Worm (Caenorhabditis elegans): Measurements from ENCODE around the gene C54G10.1.

C54G10.1 gene

DNA sequence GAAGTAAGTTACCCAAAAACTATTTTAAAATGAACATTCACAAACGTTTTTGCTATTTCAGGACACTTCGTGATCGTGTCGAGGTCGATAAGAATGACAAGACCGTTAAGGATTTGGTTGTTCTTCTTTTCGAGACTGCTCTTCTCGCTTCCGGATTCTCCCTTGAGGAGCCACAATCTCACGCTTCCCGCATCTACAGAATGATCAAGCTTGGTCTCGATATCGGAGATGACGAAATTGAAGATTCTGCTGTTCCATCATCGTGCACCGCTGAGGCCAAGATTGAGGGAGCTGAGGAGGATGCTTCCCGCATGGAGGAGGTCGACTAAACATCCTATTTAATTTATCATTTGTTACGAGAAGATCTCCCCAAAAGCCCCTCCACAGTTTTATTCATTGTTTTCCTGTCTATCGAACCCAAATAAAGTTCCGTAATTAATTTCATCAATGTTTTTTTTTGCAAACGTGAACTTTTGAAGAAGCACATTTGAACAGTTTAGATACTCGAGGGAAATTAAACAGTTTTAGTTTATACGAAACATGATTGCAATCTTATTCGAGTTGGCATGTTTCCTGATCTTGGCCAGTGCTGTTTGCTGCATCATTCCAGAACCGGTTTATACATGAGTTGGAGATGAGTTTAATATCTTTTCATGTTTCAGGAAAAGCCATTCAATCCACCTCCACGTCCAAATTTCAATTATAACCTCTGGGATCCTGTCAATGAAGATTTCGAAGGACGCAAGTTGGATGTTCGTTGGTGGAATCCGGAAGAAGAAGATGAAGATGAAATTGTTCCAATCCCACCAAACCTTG lies 47.4 kb downstream of the C54G10.1 start, which contains the start of gene C47E8.11 (continued):
- TF ChIP-seq ZK546.5 (tag; optimal IDR thresholded peaks at IDR 0.05): no peak
- peak; percentile 80 for TF ChIP-seq mep-1 (tag; optimal IDR thresholded peaks at IDR 0.05)
- no peak for TF ChIP-seq snpc-4 (tag; optimal IDR thresholded peaks at IDR 0.05)
- peak; percentile 65 for TF ChIP-seq dve-1 (tag; optimal IDR thresholded peaks at IDR 0.05; ENCODE audit: insufficient read depth)
- peak; percentile 39 for TF ChIP-seq hmg-1.1 (GFP tag; IDR thresholded peaks at IDR 0.05)
- TF ChIP-seq nhr-25 (tag; optimal IDR thresholded peaks at IDR 0.05; ENCODE audit: borderline replicate concordance, insufficient read depth): no peak
- peak; percentile 64 for TF ChIP-seq T20F7.1 (GFP tag; optimal IDR thresholded peaks at IDR 0.05)
- peak; percentile 13 for TF ChIP-seq nhr-48 (tag; optimal IDR thresholded peaks at IDR 0.05)
- peak; percentile 71 for TF ChIP-seq ama-1 (optimal IDR thresholded peaks at IDR 0.05)
- TF ChIP-seq hlh-11 (tag; optimal IDR thresholded peaks at IDR 0.05): peak; percentile 58
- TF ChIP-seq dpl-1 (GFP tag; optimal IDR thresholded peaks at IDR 0.05): peak; percentile 9
- TF ChIP-seq aha-1 (tag): peak; percentile 98
- no peak for TF ChIP-seq nhr-77 (tag; optimal IDR thresholded peaks at IDR 0.05)
- peak in 1 of 2 experiments; percentile 87 for TF ChIP-seq lsy-2 (tag; optimal IDR thresholded peaks at IDR 0.05)
- no peak for TF ChIP-seq D1046.2 (GFP tag; IDR thresholded peaks at IDR 0.05)
- peak; percentile 77 for TF ChIP-seq T26A8.4 (GFP tag; IDR thresholded peaks at IDR 0.05)
- TF ChIP-seq gei-8 (GFP tag; optimal IDR thresholded peaks at IDR 0.05): no peak

DNA sequence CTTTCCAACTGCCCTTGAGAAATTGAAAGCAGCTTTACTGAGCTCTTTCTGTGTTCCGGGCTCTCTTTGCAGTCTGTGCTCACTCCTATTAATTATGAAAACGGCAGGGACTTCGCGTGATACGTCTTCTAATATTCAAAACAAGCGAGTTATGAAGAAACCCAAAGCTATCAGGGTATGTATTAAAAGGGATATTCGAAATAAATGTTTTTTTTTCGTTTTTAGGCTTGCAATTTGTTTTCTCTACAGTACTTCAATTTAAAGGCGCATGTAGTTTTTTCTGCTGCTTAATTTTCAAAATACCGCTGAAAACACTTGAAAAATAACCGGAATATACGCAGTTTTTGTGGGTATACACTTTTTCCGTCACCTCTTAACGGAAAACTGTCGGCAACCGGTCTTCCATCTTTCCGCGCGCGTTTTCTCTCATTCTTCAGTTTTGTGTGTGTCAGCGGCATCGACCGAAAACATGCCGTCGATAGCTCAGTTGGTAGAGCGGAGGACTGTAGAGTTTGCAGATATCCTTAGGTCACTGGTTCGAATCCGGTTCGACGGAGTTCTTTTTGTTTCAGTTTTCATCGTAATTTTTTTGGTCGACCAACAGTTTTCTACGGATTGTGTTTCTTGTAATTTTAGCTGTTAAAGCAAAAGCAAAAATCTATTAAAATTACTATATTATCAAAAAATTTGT lies 48.3 kb downstream of the C54G10.1 start, which contains the start of gene gasr-8:
TSS of gene gasr-8 (plus strand) at position 51 of the 691 bp plus-strand sequence.
- peak; percentile 21 for TF ChIP-seq nhr-6 (tag; optimal IDR thresholded peaks at IDR 0.05)
- peak; percentile 20 for TF ChIP-seq unc-130 (GFP tag; optimal IDR thresholded peaks at IDR 0.05)
- peak; percentile 1 for TF ChIP-seq hlh-11 (tag; optimal IDR thresholded peaks at IDR 0.05)
- TF ChIP-seq pha-4 (GFP tag; IDR thresholded peaks at IDR 0.05): no peak; the same call in none of the 2 replicates
- no peak for TF ChIP-seq pha-4 (tag; optimal IDR thresholded peaks at IDR 0.05)
- 0 out of 2 replicates have a peak, but pooled peaks have one; percentile 52 for TF ChIP-seq zfp-3 (GFP tag; conservative IDR thresholded peaks at IDR 0.05)
- no peak for TF ChIP-seq F49E8.2 (tag; optimal IDR thresholded peaks at IDR 0.05; ENCODE audit: borderline replicate concordance)
- TF ChIP-seq aly-2 (tag; optimal IDR thresholded peaks at IDR 0.05): no peak
- no peak for TF ChIP-seq jun-1 (tag; optimal IDR thresholded peaks at IDR 0.05)
- TF ChIP-seq nhr-77 (tag; optimal IDR thresholded peaks at IDR 0.05): no peak
- no peak for TF ChIP-seq spr-1 (tag; optimal IDR thresholded peaks at IDR 0.05)
- peak; percentile 68 for TF ChIP-seq mes-2 (tag; optimal IDR thresholded peaks at IDR 0.05; ENCODE audit: poor library complexity, severe bottlenecking)
- TF ChIP-seq pqm-1 (tag; optimal IDR thresholded peaks at IDR 0.05): no peak
- peak; percentile 51; the same call in 1 of the 2 replicates for TF ChIP-seq vab-7 (GFP tag; IDR thresholded peaks at IDR 0.05)
- TF ChIP-seq set-16 (GFP tag; IDR thresholded peaks at IDR 0.05): peak; percentile 4; the same call in 1 of the 2 replicates
- TF ChIP-seq T20F7.1 (GFP tag; optimal IDR thresholded peaks at IDR 0.05): no peak
- no peak for TF ChIP-seq snpc-1.2 (GFP tag; IDR thresholded peaks at IDR 0.05)
- no peak for TF ChIP-seq tag-97 (GFP tag; IDR thresholded peaks at IDR 0.05)
- TF ChIP-seq R02D3.7 (tag; optimal IDR thresholded peaks at IDR 0.05): no peak
- no peak for TF ChIP-seq ceh-62 (tag; optimal IDR thresholded peaks at IDR 0.05)
- no peak for TF ChIP-seq skn-1 (tag; optimal IDR thresholded peaks at IDR 0.05)
- peak; percentile 58 for TF ChIP-seq lin-38 (GFP tag; IDR thresholded peaks at IDR 0.05)
- TF ChIP-seq madf-5 (GFP tag; IDR thresholded peaks at IDR 0.05): peak in 1 of 2 experiments; percentile 55; a peak in 1 of 4 replicates
- 0 out of 2 replicates have a peak, but pooled peaks have one; percentile 15 for TF ChIP-seq Y105C5A.15 (GFP tag; IDR thresholded peaks at IDR 0.05)
- TF ChIP-seq lin-1 (GFP tag; IDR thresholded peaks at IDR 0.05): peak; percentile 69
- no peak for TF ChIP-seq spr-3 (GFP tag; optimal IDR thresholded peaks at IDR 0.05)
- no peak for TF ChIP-seq dpl-1 (GFP tag; optimal IDR thresholded peaks at IDR 0.05)
- no peak for TF ChIP-seq lin-39 (tag; optimal IDR thresholded peaks at IDR 0.05)
- TF ChIP-seq ztf-7 (tag; optimal IDR thresholded peaks at IDR 0.05): no peak
- TF ChIP-seq ceh-44 (GFP tag; IDR thresholded peaks at IDR 0.05): 0 out of 2 replicates have a peak, but pooled peaks have one; percentile 42
- TF ChIP-seq rbr-2 (tag; optimal IDR thresholded peaks at IDR 0.05): no peak
- TF ChIP-seq tra-1 (GFP tag; IDR thresholded peaks at IDR 0.05): no peak
- peak; percentile 71 for TF ChIP-seq egl-43 (GFP tag; IDR thresholded peaks at IDR 0.05)
- TF ChIP-seq nhr-76 (tag; optimal IDR thresholded peaks at IDR 0.05): no peak
- no peak for TF ChIP-seq nhr-48 (tag; optimal IDR thresholded peaks at IDR 0.05)
